Fruit fly (Drosophila melanogaster) whole organism, embryonic: ENCODE data around the gene mmd.
A peak's percentile ranks its signal among the peaks of the same experiment; 100 is the strongest.

Source experiments
- Aef1 ChIP-seq: fragments of 200-800 bp; sonication (Bioruptor generic); IDR thresholded peaks from 3 replicates; pipeline ENCODE4 v1.3.6; 2022; ENCODE audit warnings: missing biosample characterization, missing genetic modification characterization
- Awh ChIP-seq: fragments of 200-800 bp; sonication (Bioruptor generic); IDR thresholded peaks from 2 replicates; pipeline ENCODE4, ENCODE4 v1.3.6; 2022; ENCODE audit warnings: missing biosample characterization, missing genetic modification characterization
- Bdp1 ChIP-seq: fragments of 200-800 bp; sonication (Bioruptor generic); optimal IDR thresholded peaks from 3 replicates; lab custom pipeline; 2016; ENCODE audit warnings: missing biosample characterization, missing genetic modification characterization
- CG10274 ChIP-seq: fragments of 200-800 bp; sonication (Bioruptor generic); optimal IDR thresholded peaks from 3 replicates; lab custom pipeline; 2017; ENCODE audit warnings: missing biosample characterization, mild to moderate bottlenecking, missing genetic modification characterization
- CG10366 ChIP-seq: fragments of 200-800 bp; sonication (Bioruptor generic); IDR thresholded peaks from 2 replicates; pipeline ENCODE4 v1.3.6; 2022; ENCODE audit warnings: missing biosample characterization, missing genetic modification characterization
- CG11696 ChIP-seq: fragments of 200-800 bp; sonication (Bioruptor generic); IDR thresholded peaks from 2 replicates; pipeline ENCODE4 v1.3.6; 2022; ENCODE audit warnings: missing biosample characterization, missing genetic modification characterization
- CG12942 ChIP-seq: fragments of 200-800 bp; sonication (Bioruptor generic); optimal IDR thresholded peaks from 3 replicates; lab custom pipeline; 2016; ENCODE audit warnings: missing biosample characterization, missing genetic modification characterization
- CG13296 ChIP-seq: fragments of 200-800 bp; sonication (Bioruptor generic); optimal IDR thresholded peaks from 3 replicates; lab custom pipeline; 2018; ENCODE audit warnings: missing biosample characterization, mild to moderate bottlenecking, missing genetic modification characterization
- CG13624 ChIP-seq: fragments of 200-800 bp; sonication (Bioruptor generic); optimal IDR thresholded peaks from 2 replicates; lab custom pipeline; 2016; ENCODE audit warnings: missing biosample characterization, missing genetic modification characterization
- CG16813 ChIP-seq: fragments of 200-800 bp; sonication (Bioruptor generic); IDR thresholded peaks from 3 replicates; pipeline ENCODE4 v1.3.6; 2022; ENCODE audit warnings: missing biosample characterization, missing genetic modification characterization; ENCODE audit not compliant: partially characterized antibody
- CG17361 ChIP-seq: fragments of 200-800 bp; sonication (Bioruptor generic); IDR thresholded peaks from 3 replicates; pipeline ENCODE4 v1.3.6; 2022; ENCODE audit warnings: missing biosample characterization, missing genetic modification characterization
- CG1832 ChIP-seq: fragments of 200-800 bp; sonication (Bioruptor generic); optimal IDR thresholded peaks from 2 replicates; lab custom pipeline; 2017; ENCODE audit warnings: missing biosample characterization, mild to moderate bottlenecking, missing genetic modification characterization, inconsistent platforms
- CG2120 ChIP-seq: fragments of 200-800 bp; sonication (Bioruptor generic); optimal IDR thresholded peaks from 3 replicates; lab custom pipeline; 2016; ENCODE audit warnings: missing biosample characterization, missing genetic modification characterization
- CG30403 ChIP-seq: fragments of 200-800 bp; sonication (Bioruptor generic); optimal IDR thresholded peaks from 3 replicates; lab custom pipeline; 2016; ENCODE audit warnings: missing biosample characterization, missing genetic modification characterization
- CG32532 ChIP-seq: fragments of 200-800 bp; sonication (Bioruptor generic); IDR thresholded peaks from 2 replicates; pipeline ENCODE4 v1.3.6; 2022; ENCODE audit warnings: missing biosample characterization, missing genetic modification characterization
- CG33213 ChIP-seq: fragments of 200-800 bp; sonication (Bioruptor generic); optimal IDR thresholded peaks from 3 replicates; lab custom pipeline; 2016; ENCODE audit warnings: missing biosample characterization, missing genetic modification characterization
- CG5180 ChIP-seq: fragments of 200-800 bp; sonication (Bioruptor generic); optimal IDR thresholded peaks from 3 replicates; lab custom pipeline; 2017; ENCODE audit warnings: missing biosample characterization, missing genetic modification characterization, mild to moderate bottlenecking, moderate library complexity, missing genetic modification reagents
- Chrac-16 ChIP-seq: fragments of 200-800 bp; sonication (Bioruptor generic); optimal IDR thresholded peaks from 3 replicates; lab custom pipeline; 2016; ENCODE audit warnings: missing biosample characterization, missing genetic modification characterization
- Dfd ChIP-seq, 2 experiments: fragments of >200 bp; optimal IDR thresholded peaks; 2 replicates each; lab custom pipeline; 2017; ENCODE audit warnings: missing biosample characterization in 2 of 2, missing genetic modification characterization in 2 of 2
- Dip2 ChIP-seq: fragments of 200-800 bp; sonication (Bioruptor generic); IDR thresholded peaks from 2 replicates; pipeline ENCODE4 v1.3.6; 2022; ENCODE audit warnings: missing biosample characterization, missing genetic modification characterization
- Dref ChIP-seq: fragments of 200-800 bp; sonication (Bioruptor generic); IDR thresholded peaks from 2 replicates; pipeline ENCODE4 v1.3.6; 2022; ENCODE audit warnings: missing biosample characterization, missing genetic modification characterization
- Gug ChIP-seq: fragments of 200-800 bp; sonication (Bioruptor generic); IDR thresholded peaks from 4 replicates; pipeline ENCODE4 v1.3.6; 2022; ENCODE audit warnings: missing biosample characterization, missing genetic modification characterization
- HLHmδ ChIP-seq: fragments of 200-800 bp; sonication (Bioruptor generic); optimal IDR thresholded peaks from 2 replicates; lab custom pipeline; 2018; ENCODE audit warnings: missing biosample characterization, mild to moderate bottlenecking, missing genetic modification characterization, moderate library complexity
- Hmx ChIP-seq: fragments of 200-800 bp; sonication (Bioruptor generic); optimal IDR thresholded peaks from 2 replicates; lab custom pipeline; 2016; ENCODE audit warnings: missing biosample characterization, missing genetic modification characterization
- Lhr ChIP-seq: fragments of 200-800 bp; sonication (Bioruptor generic); optimal IDR thresholded peaks from 3 replicates; lab custom pipeline; 2017; ENCODE audit warnings: mild to moderate bottlenecking, missing biosample characterization, missing genetic modification reagents, missing genetic modification characterization
- Poxn ChIP-seq: fragments of 200-800 bp; sonication (Bioruptor generic); IDR thresholded peaks from 2 replicates; pipeline ENCODE4 v1.3.6; 2022; ENCODE audit warnings: missing biosample characterization, missing genetic modification characterization
- Scr ChIP-seq: fragments of 200-800 bp; sonication (Bioruptor generic); IDR thresholded peaks from 2 replicates; pipeline ENCODE4 v1.3.6; 2022; ENCODE audit warnings: missing biosample characterization, missing genetic modification characterization; ENCODE audit not compliant: partially characterized antibody
- Side ChIP-seq: fragments of 200-800 bp; sonication (Bioruptor generic); optimal IDR thresholded peaks from 2 replicates; lab custom pipeline; 2016; ENCODE audit warnings: missing biosample characterization, missing genetic modification characterization
- Sox100B ChIP-seq: fragments of 200-800 bp; sonication (Bioruptor generic); optimal IDR thresholded peaks from 3 replicates; lab custom pipeline; 2018; ENCODE audit warnings: missing biosample characterization, mild to moderate bottlenecking, missing genetic modification characterization
- Usf ChIP-seq: fragments of 200-800 bp; sonication (Bioruptor generic); optimal IDR thresholded peaks from 2 replicates; lab custom pipeline; 2017; ENCODE audit warnings: missing genotype, missing biosample characterization, missing genetic modification characterization
- Xbp1 ChIP-seq: fragments of 200-800 bp; sonication (Bioruptor generic); optimal IDR thresholded peaks from 3 replicates; lab custom pipeline; 2016; ENCODE audit warnings: missing biosample characterization, mild to moderate bottlenecking, missing genetic modification characterization
- ab ChIP-seq: fragments of 200-800 bp; sonication (Bioruptor generic); optimal IDR thresholded peaks from 2 replicates; lab custom pipeline; 2016; ENCODE audit warnings: missing biosample characterization, missing genetic modification characterization
- cad ChIP-seq: fragments of >200 bp; optimal IDR thresholded peaks from 2 replicates; lab custom pipeline; 2017; ENCODE audit warnings: missing biosample characterization, missing genetic modification characterization
- cato ChIP-seq: fragments of 200-800 bp; sonication (Bioruptor generic); optimal IDR thresholded peaks from 2 replicates; lab custom pipeline; 2016; ENCODE audit warnings: missing biosample characterization, missing genetic modification characterization, borderline replicate concordance
- chn ChIP-seq: fragments of 200-800 bp; sonication (Bioruptor generic); optimal IDR thresholded peaks from 2 replicates; lab custom pipeline; 2016; ENCODE audit warnings: missing biosample characterization, missing genetic modification characterization
- gce ChIP-seq: fragments of 200-800 bp; sonication (Bioruptor generic); IDR thresholded peaks from 3 replicates; pipeline ENCODE4 v1.3.6; 2022; ENCODE audit warnings: missing biosample characterization, missing genetic modification characterization
- gt ChIP-seq: fragments of 200-800 bp; sonication (Bioruptor generic); IDR thresholded peaks from 2 replicates; pipeline ENCODE4 v1.3.6; 2022; ENCODE audit warnings: missing biosample characterization, missing genetic modification characterization
- ind ChIP-seq: fragments of 200-800 bp; sonication (Bioruptor generic); optimal IDR thresholded peaks from 3 replicates; lab custom pipeline; 2016; ENCODE audit warnings: missing biosample characterization, missing genetic modification characterization
- insv ChIP-seq, 2 experiments: fragments of 200-800 bp; sonication (Bioruptor generic); optimal IDR thresholded peaks; 3 replicates each; lab custom pipeline; 2016 to 2018; ENCODE audit warnings: missing biosample characterization in 2 of 2, missing genetic modification characterization in 2 of 2
- knrl ChIP-seq: fragments of 200-800 bp; sonication (Bioruptor generic); IDR thresholded peaks from 3 replicates; pipeline ENCODE4 v1.3.6; 2022; ENCODE audit warnings: missing biosample characterization, missing genetic modification characterization; ENCODE audit not compliant: partially characterized antibody
- onecut ChIP-seq: fragments of 200-800 bp; sonication (Bioruptor generic); IDR thresholded peaks from 2 replicates; pipeline ENCODE4 v1.3.6; 2022; ENCODE audit warnings: missing biosample characterization, missing genetic modification characterization
- p53 ChIP-seq: fragments of 200-800 bp; sonication (Bioruptor generic); optimal IDR thresholded peaks from 2 replicates; lab custom pipeline; 2016; ENCODE audit warnings: missing biosample characterization, missing genetic modification characterization
- peb ChIP-seq: fragments of 200-800 bp; sonication (Bioruptor generic); IDR thresholded peaks from 2 replicates; pipeline ENCODE4 v1.3.6; 2022; ENCODE audit warnings: missing biosample characterization, missing genetic modification characterization
- pfk ChIP-seq: fragments of 200-800 bp; sonication (Bioruptor generic); optimal IDR thresholded peaks from 2 replicates; lab custom pipeline; 2018; ENCODE audit warnings: missing biosample characterization, mild to moderate bottlenecking, missing genetic modification characterization, moderate library complexity
- row ChIP-seq: fragments of 200-800 bp; sonication (Bioruptor generic); IDR thresholded peaks from 3 replicates; pipeline ENCODE4 v1.3.6; 2022; ENCODE audit warnings: missing biosample characterization, missing genetic modification characterization
- sim ChIP-seq: fragments of 200-800 bp; sonication (Bioruptor generic); IDR thresholded peaks from 2 replicates; pipeline ENCODE4 v1.3.6; 2022; ENCODE audit warnings: missing biosample characterization, missing genetic modification characterization
- sima ChIP-seq: fragments of 200-800 bp; sonication (Bioruptor generic); optimal IDR thresholded peaks from 2 replicates; lab custom pipeline; 2016; ENCODE audit warnings: missing biosample characterization, missing genetic modification characterization
- sug ChIP-seq: fragments of 200-800 bp; optimal IDR thresholded peaks from 2 replicates; lab custom pipeline; 2019; ENCODE audit warnings: missing biosample characterization, mild to moderate bottlenecking, missing genetic modification characterization, moderate library complexity
- tgo ChIP-seq: fragments of 200-800 bp; sonication (Bioruptor generic); IDR thresholded peaks from 3 replicates; pipeline ENCODE4 v1.3.6; 2022; ENCODE audit warnings: missing biosample characterization, missing genetic modification characterization
- tx ChIP-seq: fragments of 200-800 bp; sonication (Bioruptor generic); optimal IDR thresholded peaks from 2 replicates; lab custom pipeline; 2016; ENCODE audit warnings: missing biosample characterization, missing genetic modification characterization
- unpg ChIP-seq: fragments of 200-800 bp; sonication (Bioruptor generic); optimal IDR thresholded peaks from 3 replicates; lab custom pipeline; 2018; ENCODE audit warnings: missing biosample characterization, mild to moderate bottlenecking, missing genetic modification characterization, moderate library complexity
- wdn ChIP-seq: fragments of 200-800 bp; sonication (Bioruptor generic); IDR thresholded peaks from 2 replicates; pipeline ENCODE4 v1.3.6; 2022; ENCODE audit warnings: missing biosample characterization, missing genetic modification characterization
- wor ChIP-seq: fragments of 200-800 bp; sonication (Bioruptor generic); IDR thresholded peaks from 2 replicates; pipeline ENCODE4 v1.3.6; 2022; ENCODE audit warnings: missing biosample characterization, missing genetic modification characterization

Gene mmd

dm6 chrX:15986654-15987053, 13.7 kb upstream of the mmd start, which contains the start of gene ND-20 (continued):
- peak in 1 of 2 experiments; percentile 77 for TF ChIP-seq Dfd (GFP tag; optimal IDR thresholded peaks at IDR 0.05; lab: Kevin White, UChicago)
- TF ChIP-seq Side (GFP tag; lab: Kevin White, UChicago): no peak
- no peak for TF ChIP-seq onecut (GFP tag; lab: Robert Waterston, UW)
- TF ChIP-seq unpg: peak; percentile 0
- no peak for TF ChIP-seq peb (GFP tag; lab: Robert Waterston, UW)
- TF ChIP-seq Dip2 (GFP tag; lab: Robert Waterston, UW): no peak
- TF ChIP-seq knrl: peak; percentile 38; the same call in 1 of the 3 replicates
- no peak for TF ChIP-seq gce (GFP tag; lab: Robert Waterston, UW)
- TF ChIP-seq Lhr (GFP tag; lab: Kevin White, UChicago): peak; percentile 53
- no peak for TF ChIP-seq wor (GFP tag; lab: Robert Waterston, UW)
- no peak for TF ChIP-seq tgo
- TF ChIP-seq CG11696 (GFP tag; lab: Robert Waterston, UW): no peak
- no peak for TF ChIP-seq ab (GFP tag; lab: Kevin White, UChicago)
- TF ChIP-seq CG1832 (GFP tag; lab: Kevin White, UChicago): no peak
- no peak for TF ChIP-seq Awh (GFP tag; lab: Robert Waterston, UW)
- TF ChIP-seq CG13296 (GFP tag; lab: Kevin White, UChicago): no peak
- no peak for TF ChIP-seq Aef1 (GFP tag; lab: Robert Waterston, UW)
- TF ChIP-seq sima (GFP tag; lab: Kevin White, UChicago): no peak
- peak; percentile 43 for TF ChIP-seq CG33213 (GFP tag; lab: Kevin White, UChicago)
- TF ChIP-seq Poxn (GFP tag; lab: Robert Waterston, UW): no peak
- no peak for TF ChIP-seq Gug
- no peak for TF ChIP-seq CG32532 (GFP tag; lab: Robert Waterston, UW)
- no peak for TF ChIP-seq Sox100B (GFP tag; lab: Kevin White, UChicago)
- TF ChIP-seq CG5180: no peak
- no peak for TF ChIP-seq gt (GFP tag; lab: Robert Waterston, UW)
- no peak for TF ChIP-seq Hmx (GFP tag; lab: Kevin White, UChicago)
- no peak for TF ChIP-seq CG10274 (GFP tag; lab: Kevin White, UChicago)
- TF ChIP-seq chn: no peak
- TF ChIP-seq CG10366 (GFP tag; lab: Robert Waterston, UW): no peak
- 0 out of 3 replicates have a peak, but pooled peaks have one; percentile 27 for TF ChIP-seq CG17361 (GFP tag; lab: Robert Waterston, UW)
- TF ChIP-seq CG2120 (GFP tag; lab: Kevin White, UChicago): peak; percentile 35
- TF ChIP-seq HLHmδ (GFP tag; lab: Kevin White, UChicago): no peak
- no peak for TF ChIP-seq Bdp1
- no peak for TF ChIP-seq ind (GFP tag; lab: Kevin White, UChicago)
- TF ChIP-seq Chrac-16 (GFP tag; lab: Kevin White, UChicago): no peak
- no peak for TF ChIP-seq cad
- TF ChIP-seq Usf (GFP tag; lab: Kevin White, UChicago): no peak
- peak; percentile 6 for TF ChIP-seq CG30403 (GFP tag; lab: Kevin White, UChicago)
- TF ChIP-seq cato: no peak
- no peak for TF ChIP-seq CG13624 (GFP tag; lab: Kevin White, UChicago)
- TF ChIP-seq row (GFP tag; lab: Robert Waterston, UW): peak; percentile 85
- TF ChIP-seq insv (GFP tag; optimal IDR thresholded peaks at IDR 0.05; lab: Kevin White, UChicago): no peak
- TF ChIP-seq Dref (GFP tag; lab: Robert Waterston, UW): no peak
- TF ChIP-seq CG12942 (GFP tag; lab: Kevin White, UChicago): no peak
- TF ChIP-seq p53 (GFP tag; lab: Kevin White, UChicago): no peak
- TF ChIP-seq Xbp1 (GFP tag; lab: Kevin White, UChicago): peak; percentile 42
- TF ChIP-seq Scr (GFP tag; lab: Robert Waterston, UW): 0 out of 2 replicates have a peak, but pooled peaks have one; percentile 17
- no peak for TF ChIP-seq CG16813 (GFP tag; lab: Robert Waterston, UW)
- no peak for TF ChIP-seq tx
- TF ChIP-seq wdn (GFP tag; lab: Robert Waterston, UW): peak; percentile 26; the same call in 1 of the 2 replicates
- no peak for TF ChIP-seq sim (GFP tag; lab: Robert Waterston, UW)
- peak; percentile 34 for TF ChIP-seq pfk (GFP tag; lab: Kevin White, UChicago)
- TF ChIP-seq sug (tag; lab: Kevin White, UChicago): peak; percentile 22
